Fruit fly (Drosophila melanogaster) whole organism, embryonic: Measurements from ENCODE around the gene AlaRS-m.

ENCODE experiments used
- Atf3 ChIP-seq: fragments of 200-800 bp; sonication (Bioruptor generic); optimal IDR thresholded peaks from 3 replicates; lab custom pipeline; 2016; ENCODE audit warnings: missing biosample characterization, missing genetic modification characterization
- B-H1 ChIP-seq: fragments of 200-800 bp; sonication (Bioruptor generic); IDR thresholded peaks from 3 replicates; pipeline ENCODE4 v1.3.6; 2022; ENCODE audit warnings: missing biosample characterization, missing genetic modification characterization
- Blimp-1 ChIP-seq: fragments of 200-800 bp; sonication (Bioruptor generic); optimal IDR thresholded peaks from 3 replicates; lab custom pipeline; 2018; ENCODE audit warnings: missing biosample characterization, missing genetic modification characterization, mild to moderate bottlenecking, moderate library complexity, missing genetic modification reagents
- CG1024 ChIP-seq: fragments of 200-800 bp; sonication (Bioruptor generic); IDR thresholded peaks from 2 replicates; pipeline ENCODE4 v1.3.6; 2022; ENCODE audit warnings: missing biosample characterization, missing genetic modification characterization
- CG11696 ChIP-seq: fragments of 200-800 bp; sonication (Bioruptor generic); IDR thresholded peaks from 2 replicates; pipeline ENCODE4 v1.3.6; 2022; ENCODE audit warnings: missing biosample characterization, missing genetic modification characterization
- CG12236 ChIP-seq: fragments of 200-800 bp; sonication (Bioruptor generic); optimal IDR thresholded peaks from 2 replicates; lab custom pipeline; 2016; ENCODE audit warnings: missing biosample characterization, missing genetic modification characterization
- CG12299 ChIP-seq: fragments of 200-800 bp; sonication (Bioruptor generic); optimal IDR thresholded peaks from 2 replicates; lab custom pipeline; 2018; ENCODE audit warnings: missing biosample characterization, mild to moderate bottlenecking, missing genetic modification characterization
- CG13894 ChIP-seq: fragments of 200-800 bp; sonication (Bioruptor generic); optimal IDR thresholded peaks from 3 replicates; lab custom pipeline; 2018; ENCODE audit warnings: missing biosample characterization, mild to moderate bottlenecking, missing genetic modification characterization, moderate library complexity
- CG14014 ChIP-seq: fragments of 200-800 bp; sonication (Bioruptor generic); IDR thresholded peaks from 2 replicates; pipeline ENCODE4 v1.3.6; 2022; ENCODE audit warnings: missing biosample characterization, missing genetic modification characterization
- CG1647 ChIP-seq: fragments of 200-800 bp; sonication (Bioruptor generic); optimal IDR thresholded peaks from 3 replicates; lab custom pipeline; 2016; ENCODE audit warnings: missing biosample characterization, missing genetic modification characterization
- CG17912 ChIP-seq: fragments of 200-800 bp; sonication (Bioruptor generic); optimal IDR thresholded peaks from 2 replicates; lab custom pipeline; 2018; ENCODE audit warnings: missing biosample characterization, mild to moderate bottlenecking, missing genetic modification characterization
- CG18599 ChIP-seq: fragments of 200-800 bp; sonication (Bioruptor generic); optimal IDR thresholded peaks from 3 replicates; lab custom pipeline; 2017; ENCODE audit warnings: missing biosample characterization, missing genetic modification characterization, mild to moderate bottlenecking, moderate library complexity, missing genetic modification reagents
- CG2199 ChIP-seq: fragments of 200-800 bp; sonication (Bioruptor generic); IDR thresholded peaks from 3 replicates; pipeline ENCODE4 v1.3.6; 2022; ENCODE audit warnings: missing biosample characterization, missing genetic modification characterization
- CG31388 ChIP-seq: fragments of 200-800 bp; sonication (Bioruptor generic); optimal IDR thresholded peaks from 2 replicates; lab custom pipeline; 2016; ENCODE audit warnings: missing biosample characterization, missing genetic modification characterization
- CG3281 ChIP-seq: fragments of 200-800 bp; sonication (Bioruptor generic); optimal IDR thresholded peaks from 3 replicates; lab custom pipeline; 2017; ENCODE audit warnings: missing biosample characterization, mild to moderate bottlenecking, missing genetic modification characterization
- CG34224 ChIP-seq: fragments of 200-800 bp; sonication (Bioruptor generic); IDR thresholded peaks from 3 replicates; pipeline ENCODE4 v1.3.6; 2022; ENCODE audit warnings: missing biosample characterization, missing genetic modification characterization; ENCODE audit not compliant: partially characterized antibody
- CG5245 ChIP-seq: fragments of 200-800 bp; sonication (Bioruptor generic); optimal IDR thresholded peaks from 3 replicates; lab custom pipeline; 2016; ENCODE audit warnings: missing biosample characterization, missing genetic modification characterization
- CG7987 ChIP-seq: fragments of 200-800 bp; sonication (Bioruptor generic); optimal IDR thresholded peaks from 2 replicates; lab custom pipeline; 2018; ENCODE audit warnings: missing biosample characterization, mild to moderate bottlenecking, missing genetic modification characterization, moderate library complexity
- CG9215 ChIP-seq: fragments of 200-800 bp; sonication (Bioruptor generic); IDR thresholded peaks from 2 replicates; pipeline ENCODE4 v1.3.6; 2022; ENCODE audit warnings: missing biosample characterization, missing genetic modification characterization
- CG9609 ChIP-seq: fragments of 200-800 bp; sonication (Bioruptor generic); optimal IDR thresholded peaks from 3 replicates; lab custom pipeline; 2016; ENCODE audit warnings: missing biosample characterization, missing genetic modification characterization
- CTCF ChIP-seq: fragments of 200-800 bp; sonication (Bioruptor generic); optimal IDR thresholded peaks from 2 replicates; lab custom pipeline; 2017; ENCODE audit warnings: missing biosample characterization, mild to moderate bottlenecking, missing genetic modification characterization, moderate library complexity
- E2f2 ChIP-seq: fragments of 200-800 bp; sonication (Bioruptor generic); IDR thresholded peaks from 2 replicates; pipeline ENCODE4 v1.3.6; 2022; ENCODE audit warnings: missing biosample characterization, missing genetic modification characterization
- Ets97D ChIP-seq: fragments of 200-800 bp; sonication (Bioruptor generic); optimal IDR thresholded peaks from 3 replicates; lab custom pipeline; 2016; ENCODE audit warnings: missing biosample characterization, missing genetic modification characterization
- Fer3 ChIP-seq: fragments of 200-800 bp; sonication (Bioruptor generic); optimal IDR thresholded peaks from 2 replicates; lab custom pipeline; 2018; ENCODE audit warnings: missing biosample characterization, mild to moderate bottlenecking, missing genetic modification characterization, moderate library complexity
- GATAe ChIP-seq: fragments of 200-800 bp; sonication (Bioruptor generic); conservative IDR thresholded peaks from 2 replicates; pipeline ENCODE4 v1.3.6; 2022; ENCODE audit warnings: missing biosample characterization, missing genetic modification characterization
- Gsc ChIP-seq: fragments of 200-800 bp; sonication (Bioruptor generic); IDR thresholded peaks from 2 replicates; pipeline ENCODE4 v1.3.6; 2022; ENCODE audit warnings: missing biosample characterization, missing genetic modification characterization
- Hmx ChIP-seq: fragments of 200-800 bp; sonication (Bioruptor generic); optimal IDR thresholded peaks from 2 replicates; lab custom pipeline; 2016; ENCODE audit warnings: missing biosample characterization, missing genetic modification characterization
- NFAT ChIP-seq: fragments of 200-800 bp; sonication (Bioruptor generic); IDR thresholded peaks from 2 replicates; pipeline ENCODE4 v1.3.6; 2022; ENCODE audit warnings: missing biosample characterization, missing genetic modification characterization
- NfI ChIP-seq: fragments of 200-800 bp; sonication (Bioruptor generic); optimal IDR thresholded peaks from 3 replicates; lab custom pipeline; 2018; ENCODE audit warnings: missing biosample characterization, mild to moderate bottlenecking, missing genetic modification characterization, moderate library complexity
- Optix ChIP-seq: fragments of 200-800 bp; sonication (Bioruptor generic); IDR thresholded peaks from 3 replicates; pipeline ENCODE4 v1.3.6; 2022; ENCODE audit warnings: missing biosample characterization, missing genetic modification characterization
- Rx ChIP-seq: fragments of 200-800 bp; sonication (Bioruptor generic); IDR thresholded peaks from 2 replicates; pipeline ENCODE4 v1.3.6; 2022; ENCODE audit warnings: missing biosample characterization, missing genetic modification characterization
- Taf1 ChIP-seq: fragments of 200-800 bp; sonication (Bioruptor generic); IDR thresholded peaks from 2 replicates; pipeline ENCODE4 v1.3.6; 2022; ENCODE audit warnings: missing biosample characterization, missing genetic modification characterization
- Tbp ChIP-seq: fragments of >200 bp; optimal IDR thresholded peaks from 2 replicates; lab custom pipeline; 2018; ENCODE audit warnings: missing biosample characterization, missing genetic modification characterization
- Xbp1 ChIP-seq: fragments of 200-800 bp; sonication (Bioruptor generic); optimal IDR thresholded peaks from 3 replicates; lab custom pipeline; 2016; ENCODE audit warnings: missing biosample characterization, mild to moderate bottlenecking, missing genetic modification characterization
- abd-A ChIP-seq: fragments of 200-800 bp; sonication (Bioruptor generic); optimal IDR thresholded peaks from 3 replicates; lab custom pipeline; 2019; ENCODE audit warnings: missing biosample characterization, mild to moderate bottlenecking, missing genetic modification characterization, moderate library complexity
- ato ChIP-seq: fragments of 200-800 bp; sonication (Bioruptor generic); IDR thresholded peaks from 2 replicates; pipeline ENCODE4 v1.3.6; 2022; ENCODE audit warnings: missing biosample characterization, missing genetic modification characterization; ENCODE audit not compliant: partially characterized antibody
- cad ChIP-seq: fragments of >200 bp; optimal IDR thresholded peaks from 2 replicates; lab custom pipeline; 2017; ENCODE audit warnings: missing biosample characterization, missing genetic modification characterization
- crp ChIP-seq, 2 experiments: fragments of 200-800 bp; sonication (Bioruptor generic); optimal IDR thresholded peaks; 2 replicates in 1 of 2; 3 replicates in 1 of 2; lab custom pipeline; 2017; ENCODE audit warnings: missing biosample characterization in 2 of 2, missing genetic modification characterization in 2 of 2, mild to moderate bottlenecking in 1 of 2, moderate library complexity in 1 of 2
- emc ChIP-seq: fragments of 200-800 bp; sonication (Bioruptor generic); optimal IDR thresholded peaks from 2 replicates; lab custom pipeline; 2016; ENCODE audit warnings: missing biosample characterization, missing genetic modification characterization
- eve ChIP-seq, 2 experiments: fragments of >200 bp; optimal IDR thresholded peaks; 2 replicates each; lab custom pipeline; 2017; ENCODE audit warnings: missing biosample characterization in 2 of 2, missing genetic modification characterization in 2 of 2
- ken ChIP-seq: fragments of 200-800 bp; sonication (Bioruptor generic); IDR thresholded peaks from 3 replicates; pipeline ENCODE4 v1.3.6; 2022; ENCODE audit warnings: missing biosample characterization, missing genetic modification characterization
- kni ChIP-seq: fragments of 200-800 bp; sonication (Bioruptor generic); optimal IDR thresholded peaks from 3 replicates; lab custom pipeline; 2017; ENCODE audit warnings: mild to moderate bottlenecking, missing biosample characterization, missing genetic modification reagents, missing genetic modification characterization
- mld ChIP-seq: fragments of 200-800 bp; sonication (Bioruptor generic); IDR thresholded peaks from 3 replicates; pipeline ENCODE4 v1.3.6; 2022; ENCODE audit warnings: missing biosample characterization, missing genetic modification characterization; ENCODE audit not compliant: partially characterized antibody
- nau ChIP-seq: fragments of 200-800 bp; sonication (Bioruptor generic); optimal IDR thresholded peaks from 3 replicates; lab custom pipeline; 2017; ENCODE audit warnings: missing biosample characterization, mild to moderate bottlenecking, missing genetic modification characterization, missing genetic modification reagents
- psq ChIP-seq: fragments of 200-800 bp; sonication (Bioruptor generic); optimal IDR thresholded peaks from 2 replicates; lab custom pipeline; 2017; ENCODE audit warnings: missing biosample characterization, missing genetic modification characterization
- pzg ChIP-seq: fragments of 200-800 bp; sonication (Bioruptor generic); optimal IDR thresholded peaks from 3 replicates; lab custom pipeline; 2018; ENCODE audit warnings: missing biosample characterization, mild to moderate bottlenecking, missing genetic modification characterization, moderate library complexity
- slbo ChIP-seq: fragments of 200-800 bp; sonication (Bioruptor generic); IDR thresholded peaks from 2 replicates; pipeline ENCODE4 v1.3.6; 2022; ENCODE audit warnings: missing biosample characterization, missing genetic modification characterization
- sna ChIP-seq: fragments of 200-800 bp; sonication (Bioruptor generic); IDR thresholded peaks from 2 replicates; pipeline ENCODE4 v1.3.6; 2022; ENCODE audit warnings: missing biosample characterization, missing genetic modification characterization; ENCODE audit not compliant: partially characterized antibody
- tna ChIP-seq: fragments of 200-800 bp; sonication (Bioruptor generic); IDR thresholded peaks from 2 replicates; pipeline ENCODE4 v1.3.6; 2022; ENCODE audit warnings: missing biosample characterization, missing genetic modification characterization; ENCODE audit not compliant: partially characterized antibody
- vnd ChIP-seq: fragments of 200-800 bp; sonication (Bioruptor generic); IDR thresholded peaks from 3 replicates; pipeline ENCODE4 v1.3.6; 2022; ENCODE audit warnings: missing biosample characterization, missing genetic modification characterization; ENCODE audit not compliant: partially characterized antibody

The AlaRS-m gene

dm6 chr3L:5182255-5182993 is 36.5 kb downstream of the AlaRS-m start (continued):
- TF ChIP-seq eve (GFP tag; optimal IDR thresholded peaks at IDR 0.05; lab: Kevin White, UChicago): peak in 1 of 2 experiments; percentile 49
- no peak for TF ChIP-seq CG34224 (GFP tag; lab: Robert Waterston, UW)
- TF ChIP-seq Rx (GFP tag; lab: Robert Waterston, UW): peak; percentile 20; the same call in 1 of the 2 replicates
- TF ChIP-seq vnd (GFP tag; lab: Robert Waterston, UW): no peak
- no peak for TF ChIP-seq CG1647 (GFP tag; lab: Kevin White, UChicago)
- no peak for TF ChIP-seq sna
- no peak for TF ChIP-seq kni (GFP tag; lab: Kevin White, UChicago)
- no peak for TF ChIP-seq CG12299
- peak; percentile 41 for TF ChIP-seq Blimp-1 (GFP tag; lab: Kevin White, UChicago)
- no peak for TF ChIP-seq CG31388
- peak; percentile 51; the same call in 1 of the 2 replicates for TF ChIP-seq CG14014
- peak; percentile 51 for TF ChIP-seq CG3281 (GFP tag; lab: Kevin White, UChicago)
- no peak for TF ChIP-seq CG11696
- peak; percentile 36 for TF ChIP-seq Fer3
- TF ChIP-seq abd-A (tag; lab: Kevin White, UChicago): peak; percentile 77
- TF ChIP-seq CG13894: peak; percentile 26
- no peak for TF ChIP-seq cad (GFP tag; lab: Kevin White, UChicago)
- TF ChIP-seq E2f2 (GFP tag; lab: Robert Waterston, UW): peak; percentile 31; the same call in 1 of the 2 replicates
- TF ChIP-seq NFAT (GFP tag; lab: Robert Waterston, UW): no peak
- no peak for TF ChIP-seq CG9609 (GFP tag; lab: Kevin White, UChicago)
- TF ChIP-seq GATAe (GFP tag; lab: Robert Waterston, UW): no peak
- no peak for TF ChIP-seq Hmx (GFP tag; lab: Kevin White, UChicago)
- peak; percentile 29 for TF ChIP-seq Xbp1 (GFP tag; lab: Kevin White, UChicago)
- no peak for TF ChIP-seq crp (GFP tag; optimal IDR thresholded peaks at IDR 0.05; lab: Kevin White, UChicago)
- TF ChIP-seq CG9215 (GFP tag; lab: Robert Waterston, UW): no peak
- no peak for TF ChIP-seq psq (GFP tag; lab: Kevin White, UChicago)
- TF ChIP-seq CG1024 (GFP tag; lab: Robert Waterston, UW): no peak
- TF ChIP-seq nau (GFP tag; lab: Kevin White, UChicago): peak; percentile 56
- no peak for TF ChIP-seq CG5245 (GFP tag; lab: Kevin White, UChicago)
- peak; percentile 48; the same call in 2 of the 3 replicates for TF ChIP-seq B-H1 (GFP tag; lab: Robert Waterston, UW)
- peak; percentile 70 for TF ChIP-seq slbo (GFP tag; lab: Robert Waterston, UW)
- no peak for TF ChIP-seq CG12236
- TF ChIP-seq ken: no peak
- no peak for TF ChIP-seq pzg (GFP tag; lab: Kevin White, UChicago)
- TF ChIP-seq emc (GFP tag; lab: Kevin White, UChicago): no peak
- no peak for TF ChIP-seq Ets97D (GFP tag; lab: Kevin White, UChicago)
- peak; percentile 80 for TF ChIP-seq CG18599
- TF ChIP-seq mld: no peak
- no peak for TF ChIP-seq Gsc
- TF ChIP-seq tna: no peak
- TF ChIP-seq CG7987 (GFP tag; lab: Kevin White, UChicago): no peak
- peak; percentile 20 for TF ChIP-seq Atf3 (GFP tag; lab: Kevin White, UChicago)
- no peak for TF ChIP-seq Taf1 (GFP tag; lab: Robert Waterston, UW)
- TF ChIP-seq ato (GFP tag; lab: Robert Waterston, UW): no peak
- TF ChIP-seq Optix (GFP tag; lab: Robert Waterston, UW): no peak
- TF ChIP-seq Tbp (GFP tag; lab: Kevin White, UChicago): no peak
- TF ChIP-seq NfI (GFP tag; lab: Kevin White, UChicago): peak; percentile 49
- TF ChIP-seq CG2199: no peak
- TF ChIP-seq CG17912: no peak
- TF ChIP-seq CTCF (GFP tag; lab: Kevin White, UChicago): no peak
